Worm (Caenorhabditis elegans) whole organism, midembryonic: Measurements from ENCODE around the gene F38B2.4.

ENCODE experiments used
- T22C8.4 ChIP-seq: fragments of 200-800 bp; sonication (Bioruptor generic); IDR thresholded peaks from 2 replicates; pipeline ENCODE4 v1.3.6; 2022; ENCODE audit warnings: missing genetic modification characterization, missing compliant biosample characterization
- cog-1 ChIP-seq: sonication (generic microtip); optimal IDR thresholded peaks from 2 replicates; lab custom pipeline; 2016; ENCODE audit warnings: missing genetic modification characterization, missing compliant biosample characterization
- flt-1 ChIP-seq: fragments of 200-800 bp; sonication (Bioruptor generic); IDR thresholded peaks from 2 replicates; pipeline ENCODE4 v1.3.6; 2022; ENCODE audit warnings: missing genetic modification characterization, missing compliant biosample characterization
- klf-2 ChIP-seq: fragments of 200-800 bp; sonication (Bioruptor generic); conservative IDR thresholded peaks from 2 replicates; pipeline ENCODE4 v1.3.6; 2022; ENCODE audit warnings: missing genetic modification reagents, missing genetic modification characterization, missing compliant biosample characterization
- med-1 ChIP-seq: sonication (generic microtip); optimal IDR thresholded peaks from 2 replicates; lab custom pipeline; 2017; ENCODE audit warnings: missing genetic modification characterization, mild to moderate bottlenecking, missing compliant biosample characterization, antibody characterized with exemption, missing genetic modification reagents; ENCODE audit not compliant: insufficient read depth
- ref-1 ChIP-seq: fragments of 200-800 bp; sonication (Bioruptor generic); conservative IDR thresholded peaks from 2 replicates; pipeline ENCODE4 v1.3.6; 2022; ENCODE audit warnings: missing genetic modification reagents, missing genetic modification characterization, missing compliant biosample characterization
- tab-1 ChIP-seq: fragments of 200-800 bp; sonication (Bioruptor generic); IDR thresholded peaks from 2 replicates; pipeline ENCODE4 v1.3.6; 2022; ENCODE audit warnings: missing genetic modification characterization, missing compliant biosample characterization
- ztf-23 ChIP-seq: fragments of 200-800 bp; sonication (Bioruptor generic); IDR thresholded peaks from 2 replicates; pipeline ENCODE4 v1.3.6; 2022; ENCODE audit warnings: missing genetic modification reagents, missing genetic modification characterization, missing compliant biosample characterization
- ztf-29 ChIP-seq: fragments of 200-800 bp; sonication (Bioruptor generic); IDR thresholded peaks from 2 replicates; pipeline ENCODE4 v1.3.6; 2022; ENCODE audit warnings: missing genetic modification reagents, missing genetic modification characterization, missing compliant biosample characterization

Gene F38B2.4

ce11 chrX:11279276-11279675 is 8.2 kb downstream of the F38B2.4 start, which contains the start of gene F38B2.2:
TSS of gene F38B2.2 (minus strand) at chrX:11279376.
- TF ChIP-seq tab-1 (GFP tag; lab: Robert Waterston, UW) (no peak), T22C8.4 (no peak), ztf-29 (no peak), flt-1 (GFP tag; lab: Robert Waterston, UW) (no peak), ztf-23 (GFP tag; lab: Robert Waterston, UW) (no peak), cog-1 (no peak), ref-1 (GFP tag; lab: Robert Waterston, UW) (no peak)

- TF ChIP-seq med-1 (GFP tag; lab: Kevin White, UChicago) (no peak), ztf-29 (no peak), flt-1 (GFP tag; lab: Robert Waterston, UW) (no peak)
These were observed 16.6 kb downstream of the F38B2.4 start, which contains the start of gene ifa-1 for ce11 chrX:11270882-11271281. TSS of gene ifa-1 (plus strand) at chrX:11271182.

- TF ChIP-seq tab-1 (GFP tag; lab: Robert Waterston, UW) (no peak), ztf-29 (no peak), ref-1 (GFP tag; lab: Robert Waterston, UW) (no peak), T22C8.4 (no peak), ztf-23 (GFP tag; lab: Robert Waterston, UW) (no peak), med-1 (GFP tag; lab: Kevin White, UChicago) (no peak), cog-1 (no peak), klf-2 (GFP tag; lab: Robert Waterston, UW) (no peak), flt-1 (GFP tag; lab: Robert Waterston, UW) (no peak)
These were observed 18.5 kb downstream of the F38B2.4 start, which contains the start of gene C03A3.3 for ce11 chrX:11268970-11269369. TSS of gene C03A3.3 (minus strand) at chrX:11269070.

- TF ChIP-seq tab-1 (GFP tag; lab: Robert Waterston, UW) (no peak), ztf-23 (GFP tag; lab: Robert Waterston, UW) (no peak), ztf-29 (no peak), klf-2 (GFP tag; lab: Robert Waterston, UW) (no peak), ref-1 (GFP tag; lab: Robert Waterston, UW) (no peak), flt-1 (GFP tag; lab: Robert Waterston, UW) (no peak), T22C8.4 (no peak), med-1 (GFP tag; lab: Kevin White, UChicago) (no peak), cog-1 (no peak)
These were observed 20.8 kb downstream of the F38B2.4 start, which contains the start of gene C03A3.9 for ce11 chrX:11266711-11267110. TSS of gene C03A3.9 (plus strand) at chrX:11267011.

ce11 chrX:11264715-11265114 is 22.8 kb downstream of the F38B2.4 start:
- TF ChIP-seq T22C8.4 (no peak), ztf-23 (GFP tag; lab: Robert Waterston, UW) (no peak), flt-1 (GFP tag; lab: Robert Waterston, UW) (no peak), med-1 (GFP tag; lab: Kevin White, UChicago) (no peak), ref-1 (GFP tag; lab: Robert Waterston, UW) (no peak), cog-1 (no peak), tab-1 (GFP tag; lab: Robert Waterston, UW) (no peak), klf-2 (GFP tag; lab: Robert Waterston, UW) (no peak), ztf-29 (no peak)

- TF ChIP-seq ref-1 (GFP tag; lab: Robert Waterston, UW) (no peak), T22C8.4 (no peak), flt-1 (GFP tag; lab: Robert Waterston, UW) (peak; percentile 70; the same call in 1 of the 2 replicates), klf-2 (GFP tag; lab: Robert Waterston, UW) (no peak), ztf-29 (no peak), tab-1 (GFP tag; lab: Robert Waterston, UW) (no peak), med-1 (GFP tag; lab: Kevin White, UChicago) (no peak), ztf-23 (GFP tag; lab: Robert Waterston, UW) (peak; percentile 70), cog-1 (peak; percentile 29)
These were observed 25.0 kb downstream of the F38B2.4 start, which contains the start of gene C03A3.2 for ce11 chrX:11262319-11263074. TSS of gene C03A3.2 (plus strand) at chrX:11262848.

- TF ChIP-seq ref-1 (GFP tag; lab: Robert Waterston, UW) (no peak), cog-1 (no peak), T22C8.4 (no peak), ztf-29 (no peak), med-1 (GFP tag; lab: Kevin White, UChicago) (no peak), tab-1 (GFP tag; lab: Robert Waterston, UW) (no peak), klf-2 (GFP tag; lab: Robert Waterston, UW) (no peak), ztf-23 (GFP tag; lab: Robert Waterston, UW) (no peak), flt-1 (GFP tag; lab: Robert Waterston, UW) (no peak)
These were observed 30.4 kb downstream of the F38B2.4 start, which contains the start of gene C03A3.1 for ce11 chrX:11257071-11257470. TSS of gene C03A3.1 (plus strand) at chrX:11257361.

ce11 chrX:11252429-11252828 is 35.1 kb downstream of the F38B2.4 start:
- TF ChIP-seq med-1 (GFP tag; lab: Kevin White, UChicago) (peak; percentile 23), ref-1 (GFP tag; lab: Robert Waterston, UW) (peak; percentile 70), T22C8.4 (peak; percentile 27; the same call in 1 of the 2 replicates), ztf-29 (0 out of 2 replicates have a peak, but pooled peaks have one; percentile 45), tab-1 (GFP tag; lab: Robert Waterston, UW) (peak; percentile 73; the same call in 1 of the 2 replicates), ztf-23 (GFP tag; lab: Robert Waterston, UW) (peak; percentile 80), flt-1 (GFP tag; lab: Robert Waterston, UW) (peak; percentile 89), cog-1 (peak; percentile 45), klf-2 (GFP tag; lab: Robert Waterston, UW) (peak; percentile 44; the same call in 1 of the 2 replicates)

ce11 chrX:11251928-11252327 is 35.6 kb downstream of the F38B2.4 start:
- no peak for TF ChIP-seq cog-1
